Worm (Caenorhabditis elegans): ENCODE measurements around the gene amt-2.

ce11 chrIV:13079119-13079518 lies 36.9 kb downstream of the amt-2 start, which contains the start of gene C39E9.8:
- TF ChIP-seq nhr-76 (tag; optimal IDR thresholded peaks at IDR 0.05) (no peak), skn-1 (tag; optimal IDR thresholded peaks at IDR 0.05) (no peak), snpc-4 (tag; optimal IDR thresholded peaks at IDR 0.05) (no peak), lin-13 (GFP tag; optimal IDR thresholded peaks at IDR 0.05) (no peak), nhr-11 (tag; optimal IDR thresholded peaks at IDR 0.05) (no peak), nhr-77 (tag; optimal IDR thresholded peaks at IDR 0.05) (no peak)

Data from whole organism, L4 larva.